Worm (Caenorhabditis elegans): ENCODE results near the gene clec-165.

Gene clec-165

DNA sequence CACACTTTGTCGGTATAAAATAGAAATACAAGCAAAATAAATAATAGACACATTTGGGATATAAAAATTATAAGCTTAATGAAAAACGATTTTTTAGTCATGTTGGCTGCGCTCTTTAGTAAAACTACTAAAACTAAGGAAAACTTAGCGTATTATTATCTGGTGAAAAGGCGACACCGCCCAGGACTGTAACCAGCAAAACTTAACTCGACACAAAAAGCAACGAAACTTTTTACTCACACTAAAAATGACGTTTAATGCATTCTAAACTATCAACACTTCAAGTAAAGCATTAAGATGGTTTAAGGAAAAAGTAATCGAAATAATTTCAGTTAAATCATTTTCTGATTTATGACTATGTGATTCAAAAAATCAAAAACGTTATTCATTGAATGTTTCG lies 8.9 kb upstream of the clec-165 start, which contains the start of gene clec-167:
Gene clec-167 (minus strand): TSS at position 101 of the 400 bp plus-strand sequence.
- TF ChIP-seq unc-42 (tag; optimal IDR thresholded peaks at IDR 0.05) (no peak), fkh-10 (GFP tag; optimal IDR thresholded peaks at IDR 0.05) (no peak), ceh-22 (tag; optimal IDR thresholded peaks at IDR 0.05) (no peak), pha-2 (tag; optimal IDR thresholded peaks at IDR 0.05) (no peak), odd-2 (tag; optimal IDR thresholded peaks at IDR 0.05) (no peak), hlh-30 (tag; optimal IDR thresholded peaks at IDR 0.05; ENCODE audit: insufficient read depth) (no peak), C08G9.2 (tag; optimal IDR thresholded peaks at IDR 0.05) (no peak), hlh-6 (tag; optimal IDR thresholded peaks at IDR 0.05) (no peak), nhr-11 (tag; optimal IDR thresholded peaks at IDR 0.05) (no peak), ceh-45 (GFP tag; IDR thresholded peaks at IDR 0.05) (no peak), rnt-1 (tag; optimal IDR thresholded peaks at IDR 0.05) (no peak), elt-4 (tag; optimal IDR thresholded peaks at IDR 0.05) (no peak), ceh-14 (tag; optimal IDR thresholded peaks at IDR 0.05) (no peak), tbx-2 (tag; optimal IDR thresholded peaks at IDR 0.05) (no peak)

- TF ChIP-seq ceh-6 (GFP tag; optimal IDR thresholded peaks at IDR 0.05): no peak
- no peak for TF ChIP-seq tbx-2 (tag; optimal IDR thresholded peaks at IDR 0.05)
- no peak for TF ChIP-seq ztf-16 (tag; optimal IDR thresholded peaks at IDR 0.05)
- no peak for TF ChIP-seq ceh-19 (GFP tag; optimal IDR thresholded peaks at IDR 0.05)
Observed at ce11 chrIV:1251242-1251911, 4.7 kb upstream of the clec-165 start, which contains the start of the genes clec-166 and F38A1.6. clec-166 (minus strand) TSS chrIV:1251342. F38A1.6 (plus strand) TSS chrIV:1251861.

DNA sequence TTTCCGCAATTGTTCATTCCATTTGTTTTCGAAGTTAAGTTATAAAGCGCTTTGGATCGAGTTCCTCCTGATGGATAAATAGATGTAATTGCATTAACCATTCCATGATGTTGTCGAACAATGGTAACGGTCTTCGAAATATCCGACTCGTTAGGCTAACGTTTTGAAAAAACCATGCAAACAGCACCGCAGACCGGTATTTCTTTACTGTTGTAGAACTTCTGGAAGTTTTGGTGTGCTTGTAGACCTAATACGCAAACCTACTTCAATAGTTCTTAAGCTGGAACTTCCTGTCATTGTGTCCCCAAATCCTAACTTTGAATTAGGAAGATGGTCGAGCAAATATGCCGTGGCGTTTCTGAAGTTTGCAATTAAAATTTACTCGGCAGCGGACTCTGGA lies 1.4 kb downstream of the clec-165 start, which contains the start of gene F38A1.9:
Gene F38A1.9 (minus strand): TSS at position 101 of the 400 bp plus-strand sequence.
- TF ChIP-seq rnt-1 (tag; optimal IDR thresholded peaks at IDR 0.05) (no peak), fax-1 (tag; optimal IDR thresholded peaks at IDR 0.05) (no peak), dve-1 (tag; optimal IDR thresholded peaks at IDR 0.05) (no peak), lin-11 (tag; optimal IDR thresholded peaks at IDR 0.05) (no peak), madf-2 (tag; optimal IDR thresholded peaks at IDR 0.05) (no peak), pag-3 (tag; optimal IDR thresholded peaks at IDR 0.05; ENCODE audit: borderline replicate concordance) (no peak), ahr-1 (tag; optimal IDR thresholded peaks at IDR 0.05) (no peak), C08G9.2 (tag; optimal IDR thresholded peaks at IDR 0.05) (no peak), gmeb-2 (tag; optimal IDR thresholded peaks at IDR 0.05) (no peak), hlh-6 (tag; optimal IDR thresholded peaks at IDR 0.05) (no peak), ceh-9 (tag; optimal IDR thresholded peaks at IDR 0.05) (no peak)

ce11 chrIV:1243295-1243694 lies 3.4 kb downstream of the clec-165 start, which contains the start of gene F38A1.15:
F38A1.15 (minus strand) TSS chrIV:1243395.
- TF ChIP-seq pqm-1 (tag; optimal IDR thresholded peaks at IDR 0.05): no peak
- TF ChIP-seq pax-1 (tag; optimal IDR thresholded peaks at IDR 0.05): no peak
- no peak for TF ChIP-seq ttx-3 (tag; optimal IDR thresholded peaks at IDR 0.05)
- TF ChIP-seq unc-86 (tag; optimal IDR thresholded peaks at IDR 0.05): no peak
- no peak for TF ChIP-seq gmeb-2 (tag; optimal IDR thresholded peaks at IDR 0.05)

DNA sequence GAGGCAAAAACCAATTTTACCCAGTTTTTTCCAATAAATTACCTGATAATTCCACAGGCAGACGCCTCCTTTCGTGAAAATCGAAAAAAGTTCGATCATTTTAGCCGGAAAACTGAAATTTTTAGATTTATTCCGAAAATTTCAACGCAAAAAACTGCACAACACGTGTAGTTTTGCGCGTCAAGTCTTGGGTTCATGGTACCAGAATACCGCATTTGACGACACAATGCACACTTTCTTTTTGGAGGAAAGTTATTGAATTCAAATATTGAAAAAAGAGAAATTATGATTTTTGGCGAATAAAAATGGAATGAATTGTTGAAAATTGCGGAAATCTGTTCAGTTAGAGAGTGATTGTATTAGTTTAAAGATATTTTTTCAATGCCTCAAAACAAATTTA lies 7.0 kb downstream of the clec-165 start, which contains the start of gene F38A1.8:
Gene F38A1.8 (minus strand): TSS at position 167 of the 400 bp plus-strand sequence.
- TF ChIP-seq nfya-1 (tag; optimal IDR thresholded peaks at IDR 0.05) (peak; percentile 29), unc-42 (tag; optimal IDR thresholded peaks at IDR 0.05) (no peak), hlh-30 (tag; optimal IDR thresholded peaks at IDR 0.05; ENCODE audit: insufficient read depth) (peak; percentile 38)

- TF ChIP-seq hlh-6 (tag; optimal IDR thresholded peaks at IDR 0.05) (no peak), ets-4 (tag; optimal IDR thresholded peaks at IDR 0.05) (no peak), ceh-18 (tag; optimal IDR thresholded peaks at IDR 0.05) (no peak), mec-3 (tag; optimal IDR thresholded peaks at IDR 0.05; ENCODE audit: borderline replicate concordance) (no peak), T23F11.4 (GFP tag; optimal IDR thresholded peaks at IDR 0.05) (no peak), pros-1 (tag; optimal IDR thresholded peaks at IDR 0.05) (no peak), K02D7.2 (tag; optimal IDR thresholded peaks at IDR 0.05) (no peak), nfya-1 (tag; optimal IDR thresholded peaks at IDR 0.05) (no peak), ref-2 (tag; optimal IDR thresholded peaks at IDR 0.05) (no peak), gmeb-2 (tag; optimal IDR thresholded peaks at IDR 0.05) (no peak), nhr-11 (tag; optimal IDR thresholded peaks at IDR 0.05) (no peak)
Observed at ce11 chrIV:1238147-1238546, 8.5 kb downstream of the clec-165 start.

All from whole organism, late embryonic.